Worm (Caenorhabditis elegans): ENCODE data around the gene alp-1.

The alp-1 gene

DNA sequence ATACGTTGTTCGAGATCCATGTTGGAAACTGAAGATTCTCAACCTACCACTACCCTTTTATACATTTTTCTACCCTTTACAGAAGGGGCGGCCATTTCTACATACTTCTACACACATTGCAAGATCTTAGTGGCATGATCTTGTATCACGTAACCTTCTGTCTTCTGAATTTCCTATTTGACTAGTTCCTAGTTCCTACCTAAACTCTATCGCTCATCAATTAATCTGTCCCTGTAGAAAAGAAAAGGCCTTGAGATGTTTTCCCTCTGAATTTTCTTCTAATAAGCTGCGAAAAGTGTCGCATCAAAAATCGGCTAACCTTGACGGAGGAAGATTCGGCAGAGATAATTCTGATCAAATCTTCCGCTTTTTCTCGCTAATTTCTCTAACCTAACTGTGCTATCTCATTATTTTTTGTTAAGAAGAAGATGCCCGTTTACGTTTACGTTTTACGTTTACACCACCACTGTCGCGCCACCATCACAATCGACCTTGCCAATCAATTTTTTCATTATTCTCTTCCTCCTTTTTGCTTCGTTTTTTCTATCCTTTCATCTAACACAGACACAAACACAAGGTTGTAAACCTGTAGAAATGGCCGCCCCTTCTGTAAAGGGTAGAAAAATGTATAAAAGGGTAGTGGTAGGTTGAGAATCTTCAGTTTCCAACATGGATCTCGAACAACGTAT is 28.0 kb upstream of the alp-1 start, which contains the start of the genes col-117 and col-3:
TSS of gene col-117 (minus strand) at position 51 of the 689 bp plus-strand sequence.
TSS of gene col-3 (plus strand) at position 639 of the 689 bp plus-strand sequence.
- no peak for TF ChIP-seq madf-8 (GFP tag; conservative IDR thresholded peaks at IDR 0.05)
- TF ChIP-seq hrde-1 (tag; optimal IDR thresholded peaks at IDR 0.05; ENCODE audit: borderline replicate concordance): no peak
- TF ChIP-seq cebp-1 (GFP tag; IDR thresholded peaks at IDR 0.05): no peak
- no peak for TF ChIP-seq cebp-1 (tag; optimal IDR thresholded peaks at IDR 0.05)
- TF ChIP-seq ets-4 (GFP tag; optimal IDR thresholded peaks at IDR 0.05): no peak
- TF ChIP-seq egrh-3 (GFP tag; IDR thresholded peaks at IDR 0.05): no peak
- no peak for TF ChIP-seq mcd-1 (GFP tag; IDR thresholded peaks at IDR 0.05)
- TF ChIP-seq T26A5.8 (tag; optimal IDR thresholded peaks at IDR 0.05): no peak
- no peak for TF ChIP-seq B0336.3 (GFP tag; IDR thresholded peaks at IDR 0.05)
- TF ChIP-seq fkh-3 (tag; optimal IDR thresholded peaks at IDR 0.05): no peak
- TF ChIP-seq dpl-1 (GFP tag; optimal IDR thresholded peaks at IDR 0.05): no peak
- TF ChIP-seq Y53G8AR.9 (GFP tag; conservative IDR thresholded peaks at IDR 0.05): no peak
- TF ChIP-seq unc-130 (GFP tag; optimal IDR thresholded peaks at IDR 0.05): no peak
- no peak for TF ChIP-seq ceh-91 (GFP tag; IDR thresholded peaks at IDR 0.05)
- TF ChIP-seq xnd-1 (tag; optimal IDR thresholded peaks at IDR 0.05): no peak
- TF ChIP-seq atf-7 (tag; optimal IDR thresholded peaks at IDR 0.05): no peak
- TF ChIP-seq ztf-22 (GFP tag; optimal IDR thresholded peaks at IDR 0.05): no peak

DNA sequence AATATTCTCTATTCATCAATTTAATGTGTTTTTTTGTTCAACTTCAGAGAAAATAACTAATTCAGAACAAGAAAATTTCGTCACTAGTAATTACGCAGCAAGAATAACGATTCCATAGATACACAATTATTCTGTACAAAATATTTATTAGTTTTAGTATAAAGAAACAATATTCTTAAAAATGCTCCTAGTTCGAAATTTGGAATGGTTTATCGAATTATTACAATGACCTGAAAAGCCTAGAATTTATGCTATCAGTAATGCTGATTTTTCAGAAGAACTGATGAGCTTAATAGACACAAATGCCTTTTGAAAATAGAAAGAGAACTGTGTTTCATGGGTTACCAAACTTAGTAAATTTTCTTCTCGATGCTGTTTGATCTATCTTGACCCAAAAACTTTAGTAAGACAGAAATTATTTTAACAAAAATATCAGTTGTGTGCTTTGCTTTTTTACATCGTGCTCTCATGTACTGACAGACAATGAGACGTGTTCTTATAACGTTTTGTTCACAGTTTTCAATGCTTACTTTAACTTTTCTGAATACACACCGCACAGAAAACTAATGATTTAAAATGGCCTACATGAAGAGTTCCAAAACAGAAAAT is 26.2 kb upstream of the alp-1 start:
- TF ChIP-seq Y95B8A.8 (GFP tag; IDR thresholded peaks at IDR 0.05) (no peak), ama-1 (optimal IDR thresholded peaks at IDR 0.05) (peak; percentile 32), ama-1 (GFP tag; optimal IDR thresholded peaks at IDR 0.05) (no peak)

DNA sequence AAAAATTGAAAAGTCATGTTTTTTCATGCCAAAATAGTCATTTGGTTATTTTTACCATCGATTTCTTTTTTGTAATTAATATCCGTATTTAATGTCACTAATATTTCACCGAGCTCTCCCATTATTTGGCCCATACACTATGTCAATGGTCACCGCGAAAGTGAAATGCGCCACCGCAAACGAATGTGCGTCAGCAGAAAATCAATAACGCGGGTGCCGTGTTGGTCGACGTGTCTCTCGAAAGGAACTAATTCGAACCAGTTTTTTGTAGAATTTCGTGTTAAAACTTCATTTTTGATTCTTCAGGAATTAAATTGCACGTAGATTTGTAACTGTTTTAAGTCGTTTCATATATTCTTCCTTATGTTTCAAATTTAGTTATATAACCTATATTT is 25.7 kb upstream of the alp-1 start:
- TF ChIP-seq F37B4.10 (GFP tag; IDR thresholded peaks at IDR 0.05): no peak
- no peak for TF ChIP-seq ekl-4 (GFP tag; IDR thresholded peaks at IDR 0.05)
- no peak for TF ChIP-seq madf-8 (GFP tag; conservative IDR thresholded peaks at IDR 0.05)
- TF ChIP-seq Y95B8A.8 (GFP tag; IDR thresholded peaks at IDR 0.05): no peak
- TF ChIP-seq B0261.1 (tag; optimal IDR thresholded peaks at IDR 0.05): no peak
- TF ChIP-seq Y67H2A.10 (GFP tag; conservative IDR thresholded peaks at IDR 0.05): no peak
- no peak for TF ChIP-seq lsy-27 (tag; optimal IDR thresholded peaks at IDR 0.05; ENCODE audit: borderline replicate concordance, insufficient read depth)
- TF ChIP-seq rcor-1 (GFP tag; IDR thresholded peaks at IDR 0.05): no peak
- TF ChIP-seq ztf-22 (GFP tag; optimal IDR thresholded peaks at IDR 0.05): no peak
- no peak for TF ChIP-seq ztf-28 (GFP tag; IDR thresholded peaks at IDR 0.05)
- no peak for TF ChIP-seq B0035.1 (tag; optimal IDR thresholded peaks at IDR 0.05)
- TF ChIP-seq mes-4 (tag; optimal IDR thresholded peaks at IDR 0.05): no peak
- no peak for TF ChIP-seq somi-1 (GFP tag; optimal IDR thresholded peaks at IDR 0.05)
- TF ChIP-seq let-607 (tag; optimal IDR thresholded peaks at IDR 0.05): peak; percentile 19 to 27
- TF ChIP-seq F57C9.4 (tag; optimal IDR thresholded peaks at IDR 0.05): no peak
- peak; percentile 69 for TF ChIP-seq ztf-18 (tag; optimal IDR thresholded peaks at IDR 0.05)
- TF ChIP-seq C06A6.2 (GFP tag; conservative IDR thresholded peaks at IDR 0.05): no peak
- TF ChIP-seq ceh-40 (GFP tag; IDR thresholded peaks at IDR 0.05): no peak
- TF ChIP-seq nhr-80 (tag; optimal IDR thresholded peaks at IDR 0.05): peak; percentile 17
- no peak for TF ChIP-seq lin-40 (tag; optimal IDR thresholded peaks at IDR 0.05)
- no peak for TF ChIP-seq snpc-4 (GFP tag; optimal IDR thresholded peaks at IDR 0.05)
- TF ChIP-seq snpc-4 (tag; optimal IDR thresholded peaks at IDR 0.05): no peak
- no peak for TF ChIP-seq egrh-3 (GFP tag; IDR thresholded peaks at IDR 0.05)
- no peak for TF ChIP-seq egl-44 (GFP tag; IDR thresholded peaks at IDR 0.05)
- TF ChIP-seq sptf-2 (GFP tag; optimal IDR thresholded peaks at IDR 0.05): no peak
- no peak for TF ChIP-seq Y53F4B.3 (GFP tag; IDR thresholded peaks at IDR 0.05)
- TF ChIP-seq madf-3 (GFP tag; IDR thresholded peaks at IDR 0.05): no peak

Data from whole organism, young adult.